Worm (Caenorhabditis elegans): ENCODE measurements around the gene sms-3.

The sms-3 gene

DNA sequence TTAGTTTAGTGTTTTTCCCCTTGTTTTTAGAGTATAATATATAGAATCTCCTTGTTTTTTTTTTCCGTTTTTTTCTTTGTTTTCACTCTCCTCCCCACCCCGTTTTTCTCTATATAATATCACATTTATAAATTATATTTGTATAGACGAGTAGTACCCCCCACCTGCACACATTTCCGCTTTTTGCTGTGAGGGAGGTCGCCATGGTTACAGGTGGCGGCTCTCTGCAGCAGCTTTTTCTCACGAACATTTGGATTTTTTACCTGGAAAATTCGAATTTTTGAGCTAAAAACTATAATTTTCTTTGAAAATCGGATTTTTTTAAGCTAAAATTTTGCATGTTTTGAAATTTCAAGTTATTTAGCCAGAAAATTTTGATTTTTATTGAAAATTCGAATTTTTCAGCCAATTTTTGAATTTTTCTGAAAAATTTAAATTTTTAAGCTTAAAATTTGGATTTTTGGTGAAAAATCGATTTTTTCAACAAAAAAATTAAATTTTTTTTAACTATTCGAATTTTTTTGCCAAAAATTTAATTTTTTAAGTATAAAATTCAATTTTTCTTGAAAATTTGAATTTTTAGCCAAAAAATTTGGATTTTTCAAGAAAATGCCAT lies 24.8 kb upstream of the sms-3 start (continued):
- TF ChIP-seq nhr-27 (tag; optimal IDR thresholded peaks at IDR 0.05) (no peak), athp-1 (tag; optimal IDR thresholded peaks at IDR 0.05) (peak; percentile 91), madf-6 (GFP tag; IDR thresholded peaks at IDR 0.05) (peak; percentile 66), ama-1 (optimal IDR thresholded peaks at IDR 0.05) (no peak), ama-1 (GFP tag; optimal IDR thresholded peaks at IDR 0.05) (peak in 1 of 2 experiments; percentile 93), madf-8 (GFP tag; conservative IDR thresholded peaks at IDR 0.05) (no peak), madf-10 (tag; optimal IDR thresholded peaks at IDR 0.05) (peak; percentile 32), dpl-1 (GFP tag; optimal IDR thresholded peaks at IDR 0.05) (no peak), ztf-26 (tag; optimal IDR thresholded peaks at IDR 0.05) (peak; percentile 6), F39B2.1 (GFP tag; IDR thresholded peaks at IDR 0.05) (0 out of 2 replicates have a peak, but pooled peaks have one; percentile 66), atf-7 (tag; optimal IDR thresholded peaks at IDR 0.05) (peak; percentile 66), akir-1 (GFP tag; optimal IDR thresholded peaks at IDR 0.05) (no peak), hrde-1 (tag; optimal IDR thresholded peaks at IDR 0.05; ENCODE audit: borderline replicate concordance) (peak; percentile 65), ekl-4 (GFP tag; IDR thresholded peaks at IDR 0.05) (peak; percentile 74), ceh-79 (tag; optimal IDR thresholded peaks at IDR 0.05) (peak; percentile 76), zim-3 (tag; optimal IDR thresholded peaks at IDR 0.05) (peak; percentile 47), lin-54 (GFP tag; optimal IDR thresholded peaks at IDR 0.05) (peak; percentile 49), B0035.1 (tag; optimal IDR thresholded peaks at IDR 0.05) (peak; percentile 14), egrh-3 (GFP tag; IDR thresholded peaks at IDR 0.05) (peak; percentile 46; the same call in 1 of the 2 replicates), chd-7 (tag; optimal IDR thresholded peaks at IDR 0.05) (peak; percentile 85), lsl-1 (GFP tag; optimal IDR thresholded peaks at IDR 0.05) (peak; percentile 52), aptf-2 (GFP tag; conservative IDR thresholded peaks at IDR 0.05) (no peak), B0261.1 (tag; optimal IDR thresholded peaks at IDR 0.05) (peak; percentile 21), attf-3 (GFP tag; conservative IDR thresholded peaks at IDR 0.05) (no peak), hmg-1.2 (GFP tag; IDR thresholded peaks at IDR 0.05) (peak; percentile 15; the same call in 1 of the 2 replicates), nfyb-1 (GFP tag; IDR thresholded peaks at IDR 0.05) (peak; percentile 80), nfya-2 (GFP tag; IDR thresholded peaks at IDR 0.05) (0 out of 2 replicates have a peak, but pooled peaks have one; percentile 3), mcd-1 (GFP tag; IDR thresholded peaks at IDR 0.05) (peak; percentile 57), hlh-26 (GFP tag; conservative IDR thresholded peaks at IDR 0.05) (no peak), bed-1 (GFP tag; IDR thresholded peaks at IDR 0.05) (0 out of 2 replicates have a peak, but pooled peaks have one; percentile 26), him-1 (tag; optimal IDR thresholded peaks at IDR 0.05) (no peak), snpc-1.3 (tag; optimal IDR thresholded peaks at IDR 0.05; ENCODE audit: insufficient read depth) (no peak), F10E7.11 (tag; optimal IDR thresholded peaks at IDR 0.05) (peak; percentile 82), T26A5.8 (tag; optimal IDR thresholded peaks at IDR 0.05) (peak; percentile 54), die-1 (tag; optimal IDR thresholded peaks at IDR 0.05) (peak; percentile 41), F23B12.7 (tag; optimal IDR thresholded peaks at IDR 0.05; ENCODE audit: insufficient read depth) (no peak), ceh-40 (GFP tag; IDR thresholded peaks at IDR 0.05) (0 out of 2 replicates have a peak, but pooled peaks have one; percentile 18), tbx-9 (tag; optimal IDR thresholded peaks at IDR 0.05; ENCODE audit: borderline replicate concordance) (peak; percentile 80), madf-3 (GFP tag; IDR thresholded peaks at IDR 0.05) (peak; percentile 80; the same call in 1 of the 2 replicates), F57C9.4 (tag; optimal IDR thresholded peaks at IDR 0.05) (peak; percentile 36), hmg-20 (GFP tag; IDR thresholded peaks at IDR 0.05) (0 out of 2 replicates have a peak, but pooled peaks have one; percentile 19), nhr-90 (tag; optimal IDR thresholded peaks at IDR 0.05) (peak; percentile 28), ztf-18 (tag; optimal IDR thresholded peaks at IDR 0.05) (peak; percentile 31), ztf-6 (GFP tag; IDR thresholded peaks at IDR 0.05) (no peak), cebp-1 (GFP tag; IDR thresholded peaks at IDR 0.05) (no peak), cebp-1 (tag; optimal IDR thresholded peaks at IDR 0.05) (peak; percentile 56), snpc-4 (GFP tag; optimal IDR thresholded peaks at IDR 0.05) (no peak), snpc-4 (tag; optimal IDR thresholded peaks at IDR 0.05) (no peak)

Data from whole organism, young adult.